Worm (Caenorhabditis elegans) whole organism, L4 larva: Measurements from ENCODE around the gene rcd-1.
A peak's percentile ranks its signal among the peaks of the same experiment; 100 is the strongest.

ENCODE experiments used
- F26F4.8 ChIP-seq: fragments of 200-800 bp; sonication (Bioruptor generic); conservative IDR thresholded peaks from 2 replicates; pipeline ENCODE4 v1.3.6; 2022; ENCODE audit warnings: missing genetic modification characterization, missing compliant biosample characterization
- F44E2.7 ChIP-seq: fragments of 200-800 bp; sonication (Bioruptor generic); IDR thresholded peaks from 2 replicates; pipeline ENCODE4 v2.1.2; 2022; ENCODE audit warnings: missing genetic modification characterization, missing compliant biosample characterization
- F49E8.2 ChIP-seq: sonication (generic microtip); optimal IDR thresholded peaks from 2 replicates; lab custom pipeline; 2016; ENCODE audit warnings: missing compliant biosample characterization, mild to moderate bottlenecking, missing genetic modification characterization, borderline replicate concordance
- T20F7.1 ChIP-seq: fragments of 200-800 bp; sonication (Bioruptor generic); optimal IDR thresholded peaks from 2 replicates; lab custom pipeline; 2018; ENCODE audit warnings: mild to moderate bottlenecking, missing genetic modification characterization, missing compliant biosample characterization
- Y105C5A.15 ChIP-seq: fragments of 200-800 bp; sonication (Bioruptor generic); IDR thresholded peaks from 2 replicates; pipeline ENCODE4 v1.3.6; 2022; ENCODE audit warnings: missing genetic modification characterization, missing compliant biosample characterization
- Y75B8A.6 ChIP-seq: fragments of 200-800 bp; sonication (Bioruptor generic); IDR thresholded peaks from 2 replicates; pipeline ENCODE4 v1.3.6; 2022; ENCODE audit warnings: missing genetic modification reagents, missing genetic modification characterization, missing compliant biosample characterization
- aha-1 ChIP-seq: fragments of 150-350 bp; peaks from one replicate; lab custom pipeline; 2014; ENCODE audit warnings: missing biosample characterization, missing genetic modification characterization
- ceh-20 ChIP-seq: fragments of 200-800 bp; sonication (Bioruptor generic); IDR thresholded peaks from 2 replicates; pipeline ENCODE4 v1.3.6; 2022; ENCODE audit warnings: missing genetic modification reagents, missing genetic modification characterization, missing compliant biosample characterization
- ceh-28 ChIP-seq: fragments of 150-350 bp; optimal IDR thresholded peaks from 2 replicates; lab custom pipeline; 2014; ENCODE audit warnings: missing biosample characterization, missing genetic modification reagents, missing genetic modification characterization
- ceh-32 ChIP-seq: sonication (generic microtip); optimal IDR thresholded peaks from 2 replicates; lab custom pipeline; 2016; ENCODE audit warnings: mild to moderate bottlenecking, missing genetic modification characterization, missing compliant biosample characterization; ENCODE audit not compliant: poor library complexity
- ces-1 ChIP-seq: fragments of 150-350 bp; sonication (generic microtip); optimal IDR thresholded peaks from 4 replicates; lab custom pipeline; 2014; ENCODE audit warnings: missing biosample characterization, missing genetic modification reagents, missing genetic modification characterization
- cey-2 ChIP-seq: sonication (generic microtip); optimal IDR thresholded peaks from 3 replicates; lab custom pipeline; 2017; ENCODE audit warnings: missing genetic modification characterization, mild to moderate bottlenecking, missing compliant biosample characterization, antibody characterized with exemption, borderline replicate concordance; ENCODE audit not compliant: insufficient read depth
- daf-8 ChIP-seq: fragments of 200-800 bp; sonication (Bioruptor generic); IDR thresholded peaks from 2 replicates; pipeline ENCODE4 v1.3.6; 2022; ENCODE audit warnings: missing genetic modification characterization, missing compliant biosample characterization
- dpl-1 ChIP-seq: fragments of 150-350 bp; optimal IDR thresholded peaks from 2 replicates; lab custom pipeline; 2014; ENCODE audit warnings: missing biosample characterization, missing genetic modification reagents, missing genetic modification characterization
- gei-8 ChIP-seq: fragments of 200-800 bp; sonication (Bioruptor generic); optimal IDR thresholded peaks from 2 replicates; lab custom pipeline; 2018; ENCODE audit warnings: mild to moderate bottlenecking, missing genetic modification characterization, missing compliant biosample characterization
- hif-1 ChIP-seq, 2 experiments: sonication (generic microtip); optimal IDR thresholded peaks; 2 replicates each; lab custom pipeline; 2016 to 2017; ENCODE audit warnings: missing compliant biosample characterization in 2 of 2, missing genetic modification characterization in 2 of 2, missing genetic modification reagents in 2 of 2, missing genotype in 2 of 2, mild to moderate bottlenecking in 1 of 2
- jun-1 ChIP-seq: fragments of 150-350 bp; optimal IDR thresholded peaks from 2 replicates; lab custom pipeline; 2014; ENCODE audit warnings: missing biosample characterization, missing genetic modification reagents, missing genetic modification characterization
- madf-5 ChIP-seq, 2 experiments: fragments of 200-800 bp; sonication (Bioruptor generic); IDR thresholded peaks; 2 replicates each; pipeline ENCODE4 v1.3.6; 2022; ENCODE audit warnings: missing compliant biosample characterization in 2 of 2, missing genetic modification characterization in 2 of 2
- madf-9 ChIP-seq: fragments of 200-800 bp; sonication (Bioruptor generic); conservative IDR thresholded peaks from 2 replicates; pipeline ENCODE4 v1.3.6; 2022; ENCODE audit warnings: missing genetic modification reagents, missing genetic modification characterization, missing compliant biosample characterization
- mes-2 ChIP-seq: sonication (generic microtip); optimal IDR thresholded peaks from 2 replicates; lab custom pipeline; 2016; ENCODE audit warnings: missing genotype, mild to moderate bottlenecking, missing genetic modification characterization, missing compliant biosample characterization; ENCODE audit not compliant: poor library complexity, severe bottlenecking
- nhr-111 ChIP-seq: fragments of 200-800 bp; sonication (Bioruptor generic); optimal IDR thresholded peaks from 2 replicates; lab custom pipeline; 2018; ENCODE audit warnings: mild to moderate bottlenecking, missing genetic modification characterization, missing compliant biosample characterization
- nhr-237 ChIP-seq: sonication (generic microtip); optimal IDR thresholded peaks from 2 replicates; lab custom pipeline; 2017; ENCODE audit warnings: missing biosample characterization, missing genetic modification characterization
- nhr-28 ChIP-seq: fragments of 150-350 bp; optimal IDR thresholded peaks from 2 replicates; lab custom pipeline; 2014; ENCODE audit warnings: missing biosample characterization, missing genetic modification characterization
- nhr-77 ChIP-seq: fragments of 150-350 bp; optimal IDR thresholded peaks from 2 replicates; lab custom pipeline; 2014; ENCODE audit warnings: missing biosample characterization, missing genetic modification characterization
- php-3 ChIP-seq: fragments of 200-800 bp; sonication (Bioruptor generic); IDR thresholded peaks from 2 replicates; pipeline ENCODE4 v1.3.6; 2022; ENCODE audit warnings: missing genetic modification reagents, missing genetic modification characterization, missing compliant biosample characterization
- saeg-2 ChIP-seq: fragments of 200-800 bp; sonication (Bioruptor generic); IDR thresholded peaks from 2 replicates; pipeline ENCODE4 v1.3.6; 2022; ENCODE audit warnings: missing genetic modification reagents, missing genetic modification characterization, missing compliant biosample characterization
- set-16 ChIP-seq: fragments of 200-800 bp; sonication (Bioruptor generic); IDR thresholded peaks from 2 replicates; pipeline ENCODE4 v1.3.6; 2022; ENCODE audit warnings: missing genetic modification reagents, missing genetic modification characterization, missing compliant biosample characterization
- snpc-1.2 ChIP-seq: fragments of 200-800 bp; sonication (Bioruptor generic); IDR thresholded peaks from 2 replicates; pipeline ENCODE4 v1.3.6; 2022; ENCODE audit warnings: missing genetic modification reagents, missing genetic modification characterization, missing compliant biosample characterization
- spr-1 ChIP-seq: sonication (generic microtip); optimal IDR thresholded peaks from 2 replicates; lab custom pipeline; 2016; ENCODE audit warnings: mild to moderate bottlenecking, missing genetic modification characterization, missing compliant biosample characterization
- tra-1 ChIP-seq: fragments of 200-800 bp; sonication (Bioruptor generic); IDR thresholded peaks from 2 replicates; pipeline ENCODE4 v1.3.6; 2022; ENCODE audit warnings: missing genetic modification reagents, missing genetic modification characterization, missing compliant biosample characterization
- unc-62 ChIP-seq, 3 experiments: fragments of 150-350 bp in 1 of 3; sonication (generic microtip); optimal IDR thresholded peaks in 2 of 3; peaks in 1 of 3; 1 replicate in 1 of 3; 2 replicates in 2 of 3; lab custom pipeline; 2014 to 2017; ENCODE audit warnings: missing biosample characterization in 3 of 3, missing genetic modification characterization in 3 of 3, missing genetic modification reagents in 3 of 3, missing genotype in 1 of 3
- vab-7 ChIP-seq: fragments of 200-800 bp; sonication (Bioruptor generic); IDR thresholded peaks from 2 replicates; pipeline ENCODE4 v1.3.6; 2022; ENCODE audit warnings: missing genetic modification reagents, missing genetic modification characterization, missing compliant biosample characterization
- ztf-11 ChIP-seq: fragments of 150-350 bp; optimal IDR thresholded peaks from 2 replicates; lab custom pipeline; 2014; ENCODE audit warnings: missing biosample characterization, missing genetic modification characterization

rcd-1 gene

ce11 chrII:3716455-3716854 lies 37.2 kb upstream of the rcd-1 start, which contains the start of gene srh-99:
Gene srh-99, minus strand, starts transcription at chrII:3716555.
- TF ChIP-seq spr-1 (tag; lab: Kevin White, UChicago) (no peak), daf-8 (no peak), ztf-11 (tag; lab: Kevin White, UChicago) (no peak), madf-5 (GFP tag; IDR thresholded peaks at IDR 0.05; lab: Robert Waterston, UW) (no peak), ces-1 (GFP tag; lab: Kevin White, UChicago) (no peak), ceh-28 (tag; lab: Kevin White, UChicago) (no peak), Y75B8A.6 (GFP tag; lab: Robert Waterston, UW) (no peak), jun-1 (no peak), php-3 (GFP tag; lab: Robert Waterston, UW) (no peak), tra-1 (GFP tag; lab: Robert Waterston, UW) (no peak), F49E8.2 (tag; lab: Kevin White, UChicago) (no peak), T20F7.1 (no peak)

- TF ChIP-seq dpl-1 (GFP tag; lab: Kevin White, UChicago) (no peak), tra-1 (GFP tag; lab: Robert Waterston, UW) (no peak), snpc-1.2 (GFP tag; lab: Robert Waterston, UW) (no peak), F26F4.8 (GFP tag; lab: Robert Waterston, UW) (no peak), nhr-77 (tag; lab: Kevin White, UChicago) (no peak), gei-8 (GFP tag; lab: Kevin White, UChicago) (no peak), mes-2 (tag; lab: Kevin White, UChicago) (no peak), unc-62 (GFP tag; optimal IDR thresholded peaks at IDR 0.05 in 1 of 2; lab: Kevin White, UChicago) (no peak), unc-62 (tag; optimal IDR thresholded peaks at IDR 0.05; lab: Kevin White, UChicago) (no peak), madf-9 (GFP tag; lab: Robert Waterston, UW) (no peak), ceh-20 (GFP tag; lab: Robert Waterston, UW) (no peak), nhr-237 (tag; lab: Kevin White, UChicago) (no peak), hif-1 (tag; optimal IDR thresholded peaks at IDR 0.05; lab: Kevin White, UChicago) (no peak), F44E2.7 (GFP tag; lab: Robert Waterston, UW) (no peak), nhr-111 (no peak), cey-2 (no peak)
- TF ChIP-seq, all 104 proteins: peak for 0
These were observed 36.7 kb upstream of the rcd-1 start, which contains the start of gene fbxc-52 for ce11 chrII:3716961-3717360. Gene fbxc-52, plus strand, starts transcription at chrII:3717261.

- no peak for TF ChIP-seq tra-1 (GFP tag; lab: Robert Waterston, UW)
- TF ChIP-seq hif-1 (tag; optimal IDR thresholded peaks at IDR 0.05; lab: Kevin White, UChicago), result no peak
- no peak for TF ChIP-seq saeg-2
- TF ChIP-seq nhr-77 (tag; lab: Kevin White, UChicago), result no peak
- no peak for TF ChIP-seq nhr-28 (tag; lab: Kevin White, UChicago)
- TF ChIP-seq ceh-32 (tag; lab: Kevin White, UChicago), result no peak
- TF ChIP-seq Y105C5A.15 (GFP tag; lab: Robert Waterston, UW), result no peak
- TF ChIP-seq set-16 (GFP tag; lab: Robert Waterston, UW), result no peak
- TF ChIP-seq vab-7 (GFP tag; lab: Robert Waterston, UW), result no peak
These were observed 32.7 kb upstream of the rcd-1 start, which contains the start of gene C46E10.3 for ce11 chrII:3721016-3721415. Gene C46E10.3, plus strand, starts transcription at chrII:3721316.

- TF ChIP-seq aha-1 (tag; lab: Kevin White, UChicago) (peak; percentile 90), vab-7 (GFP tag; lab: Robert Waterston, UW) (no peak)
These were observed 29.5 kb upstream of the rcd-1 start, which contains the start of gene C46E10.1 for ce11 chrII:3724175-3724715. Gene C46E10.1, plus strand, starts transcription at chrII:3724225.
